Worm (Caenorhabditis elegans) whole organism, L4 larva: ENCODE data around the gene F14H3.12.

Experiments
- F44E2.7 ChIP-seq: fragments of 200-800 bp; sonication (Bioruptor generic); IDR thresholded peaks from 2 replicates; pipeline ENCODE4 v2.1.2; 2022; ENCODE audit warnings: missing genetic modification characterization, missing compliant biosample characterization
- Y48G9A.11 ChIP-seq: fragments of 200-800 bp; sonication (Bioruptor generic); IDR thresholded peaks from 2 replicates; pipeline ENCODE4 v1.3.6; 2022; ENCODE audit warnings: missing genetic modification reagents, missing genetic modification characterization, missing compliant biosample characterization
- Y75B8A.6 ChIP-seq: fragments of 200-800 bp; sonication (Bioruptor generic); IDR thresholded peaks from 2 replicates; pipeline ENCODE4 v1.3.6; 2022; ENCODE audit warnings: missing genetic modification reagents, missing genetic modification characterization, missing compliant biosample characterization
- aha-1 ChIP-seq: fragments of 150-350 bp; peaks from one replicate; lab custom pipeline; 2014; ENCODE audit warnings: missing biosample characterization, missing genetic modification characterization
- attf-4 ChIP-seq: sonication (generic microtip); optimal IDR thresholded peaks from 3 replicates; lab custom pipeline; 2017; ENCODE audit warnings: missing biosample characterization, missing genetic modification characterization
- ceh-62 ChIP-seq: sonication (generic microtip); optimal IDR thresholded peaks from 2 replicates; lab custom pipeline; 2017; ENCODE audit warnings: missing biosample characterization, missing genetic modification characterization
- ceh-82 ChIP-seq: sonication (generic microtip); optimal IDR thresholded peaks from 2 replicates; lab custom pipeline; 2017; ENCODE audit warnings: missing biosample characterization, missing genetic modification characterization
- ctbp-1 ChIP-seq: fragments of 200-800 bp; sonication (Bioruptor generic); IDR thresholded peaks from 2 replicates; pipeline ENCODE4 v1.3.6; 2022; ENCODE audit warnings: missing genetic modification reagents, missing genetic modification characterization, missing compliant biosample characterization
- daf-19 ChIP-seq: fragments of 200-800 bp; sonication (Bioruptor generic); conservative IDR thresholded peaks from 2 replicates; pipeline ENCODE4 v1.3.6; 2022; ENCODE audit warnings: missing genetic modification characterization, missing compliant biosample characterization
- dmd-8 ChIP-seq: fragments of 200-800 bp; sonication (Bioruptor generic); IDR thresholded peaks from 2 replicates; pipeline ENCODE4 v1.3.6; 2022; ENCODE audit warnings: missing genetic modification characterization, missing compliant biosample characterization
- dve-1 ChIP-seq: sonication (generic microtip); optimal IDR thresholded peaks from 2 replicates; lab custom pipeline; 2017; ENCODE audit warnings: antibody characterized with exemption, mild to moderate bottlenecking, missing genetic modification characterization, missing compliant biosample characterization; ENCODE audit not compliant: insufficient read depth
- fkh-10 ChIP-seq: fragments of 150-350 bp; optimal IDR thresholded peaks from 2 replicates; lab custom pipeline; 2014; ENCODE audit warnings: missing biosample characterization, missing genetic modification reagents, missing genetic modification characterization
- fos-1 ChIP-seq: fragments of 150-350 bp; optimal IDR thresholded peaks from 2 replicates; lab custom pipeline; 2014; ENCODE audit warnings: missing biosample characterization, missing genetic modification characterization
- gei-8 ChIP-seq: fragments of 200-800 bp; sonication (Bioruptor generic); optimal IDR thresholded peaks from 2 replicates; lab custom pipeline; 2018; ENCODE audit warnings: mild to moderate bottlenecking, missing genetic modification characterization, missing compliant biosample characterization
- hif-1 ChIP-seq, 2 experiments: sonication (generic microtip); optimal IDR thresholded peaks; 2 replicates each; lab custom pipeline; 2016 to 2017; ENCODE audit warnings: missing compliant biosample characterization in 2 of 2, missing genetic modification characterization in 2 of 2, missing genetic modification reagents in 2 of 2, missing genotype in 2 of 2, mild to moderate bottlenecking in 1 of 2
- hlh-11 ChIP-seq: fragments of 200-800 bp; sonication (Bioruptor generic); optimal IDR thresholded peaks from 2 replicates; lab custom pipeline; 2018; ENCODE audit warnings: mild to moderate bottlenecking, missing genetic modification characterization, missing compliant biosample characterization
- hlh-30 ChIP-seq: sonication (generic microtip); optimal IDR thresholded peaks from 2 replicates; lab custom pipeline; 2017; ENCODE audit warnings: antibody characterized with exemption, mild to moderate bottlenecking, missing genetic modification characterization, missing compliant biosample characterization; ENCODE audit not compliant: insufficient read depth
- hmg-1.1 ChIP-seq: fragments of 200-800 bp; sonication (Bioruptor generic); IDR thresholded peaks from 2 replicates; pipeline ENCODE4 v1.3.6; 2022; ENCODE audit warnings: missing genetic modification reagents, missing genetic modification characterization, missing compliant biosample characterization
- lin-13 ChIP-seq: fragments of 150-350 bp; optimal IDR thresholded peaks from 2 replicates; lab custom pipeline; 2014; ENCODE audit warnings: missing biosample characterization, missing genetic modification reagents, missing genetic modification characterization
- lin-15B ChIP-seq: fragments of 150-350 bp; sonication (generic microtip); optimal IDR thresholded peaks from 3 replicates; lab custom pipeline; 2014; ENCODE audit warnings: missing biosample characterization, missing genetic modification characterization
- lin-38 ChIP-seq: fragments of 200-800 bp; sonication (Bioruptor generic); IDR thresholded peaks from 2 replicates; pipeline ENCODE4 v1.3.6; 2022; ENCODE audit warnings: missing genetic modification reagents, missing genetic modification characterization, missing compliant biosample characterization
- lin-39 ChIP-seq: fragments of 150-350 bp; optimal IDR thresholded peaks from 2 replicates; lab custom pipeline; 2014; ENCODE audit warnings: missing biosample characterization, missing genetic modification reagents, missing genetic modification characterization
- mdt-29 ChIP-seq: fragments of 200-800 bp; sonication (Bioruptor generic); IDR thresholded peaks from 2 replicates; pipeline ENCODE4 v1.3.6; 2022; ENCODE audit warnings: missing genetic modification reagents, missing genetic modification characterization, missing compliant biosample characterization
- mxl-2 ChIP-seq: fragments of 200-800 bp; sonication (Bioruptor generic); conservative IDR thresholded peaks from 2 replicates; pipeline ENCODE4 v1.3.6; 2022; ENCODE audit warnings: missing genetic modification reagents, missing genetic modification characterization, missing compliant biosample characterization
- mxl-3 ChIP-seq: fragments of 200-800 bp; sonication (Bioruptor generic); optimal IDR thresholded peaks from 2 replicates; lab custom pipeline; 2018; ENCODE audit warnings: mild to moderate bottlenecking, missing genetic modification characterization, missing compliant biosample characterization
- nhr-111 ChIP-seq: fragments of 200-800 bp; sonication (Bioruptor generic); optimal IDR thresholded peaks from 2 replicates; lab custom pipeline; 2018; ENCODE audit warnings: mild to moderate bottlenecking, missing genetic modification characterization, missing compliant biosample characterization
- nhr-76 ChIP-seq: fragments of 150-350 bp; optimal IDR thresholded peaks from 2 replicates; lab custom pipeline; 2014; ENCODE audit warnings: missing biosample characterization, missing genetic modification characterization
- nhr-77 ChIP-seq: fragments of 150-350 bp; optimal IDR thresholded peaks from 2 replicates; lab custom pipeline; 2014; ENCODE audit warnings: missing biosample characterization, missing genetic modification characterization
- pha-4 ChIP-seq, 2 experiments: fragments of 150-350 bp in 1 of 2; fragments of 200-800 bp in 1 of 2; sonication (Bioruptor generic) in 1 of 2; IDR thresholded peaks in 1 of 2; optimal IDR thresholded peaks in 1 of 2; 2 replicates each; pipeline versions ENCODE4 v1.3.6 to Lab custom; 2014 to 2022; ENCODE audit warnings: missing genetic modification characterization in 2 of 2, missing genetic modification reagents in 2 of 2, missing biosample characterization in 1 of 2, missing compliant biosample characterization in 1 of 2
- pqm-1 ChIP-seq: sonication (generic microtip); optimal IDR thresholded peaks from 2 replicates; lab custom pipeline; 2017; ENCODE audit warnings: missing biosample characterization, missing genetic modification characterization
- rbr-2 ChIP-seq: sonication (generic microtip); optimal IDR thresholded peaks from 2 replicates; lab custom pipeline; 2016; ENCODE audit warnings: missing genotype, missing genetic modification characterization, missing compliant biosample characterization
- sdz-12 ChIP-seq: fragments of 200-800 bp; sonication (Bioruptor generic); optimal IDR thresholded peaks from 2 replicates; lab custom pipeline; 2018; ENCODE audit warnings: mild to moderate bottlenecking, missing genetic modification characterization, missing compliant biosample characterization
- skn-1 ChIP-seq: fragments of 150-350 bp; optimal IDR thresholded peaks from 2 replicates; lab custom pipeline; 2014; ENCODE audit warnings: missing biosample characterization, missing genetic modification characterization
- spr-3 ChIP-seq: fragments of 200-800 bp; sonication (Bioruptor generic); optimal IDR thresholded peaks from 2 replicates; lab custom pipeline; 2018; ENCODE audit warnings: mild to moderate bottlenecking, missing genetic modification characterization, missing compliant biosample characterization
- tra-1 ChIP-seq: fragments of 200-800 bp; sonication (Bioruptor generic); IDR thresholded peaks from 2 replicates; pipeline ENCODE4 v1.3.6; 2022; ENCODE audit warnings: missing genetic modification reagents, missing genetic modification characterization, missing compliant biosample characterization
- unc-62 ChIP-seq, 3 experiments: fragments of 150-350 bp in 1 of 3; sonication (generic microtip); optimal IDR thresholded peaks in 2 of 3; peaks in 1 of 3; 1 replicate in 1 of 3; 2 replicates in 2 of 3; lab custom pipeline; 2014 to 2017; ENCODE audit warnings: missing biosample characterization in 3 of 3, missing genetic modification characterization in 3 of 3, missing genetic modification reagents in 3 of 3, missing genotype in 1 of 3
- zfp-2 ChIP-seq: sonication (generic microtip); optimal IDR thresholded peaks from 2 replicates; lab custom pipeline; 2016; ENCODE audit warnings: mild to moderate bottlenecking, missing genetic modification characterization, missing compliant biosample characterization
- zip-11 ChIP-seq: fragments of 200-800 bp; sonication (Bioruptor generic); IDR thresholded peaks from 2 replicates; pipeline ENCODE4 v1.3.6; 2022; ENCODE audit warnings: missing genetic modification characterization, missing compliant biosample characterization
- zip-2 ChIP-seq: fragments of 150-350 bp; optimal IDR thresholded peaks from 2 replicates; lab custom pipeline; 2014; ENCODE audit warnings: missing biosample characterization, missing genetic modification characterization
- ztf-11 ChIP-seq: fragments of 150-350 bp; optimal IDR thresholded peaks from 2 replicates; lab custom pipeline; 2014; ENCODE audit warnings: missing biosample characterization, missing genetic modification characterization

F14H3.12 gene

DNA sequence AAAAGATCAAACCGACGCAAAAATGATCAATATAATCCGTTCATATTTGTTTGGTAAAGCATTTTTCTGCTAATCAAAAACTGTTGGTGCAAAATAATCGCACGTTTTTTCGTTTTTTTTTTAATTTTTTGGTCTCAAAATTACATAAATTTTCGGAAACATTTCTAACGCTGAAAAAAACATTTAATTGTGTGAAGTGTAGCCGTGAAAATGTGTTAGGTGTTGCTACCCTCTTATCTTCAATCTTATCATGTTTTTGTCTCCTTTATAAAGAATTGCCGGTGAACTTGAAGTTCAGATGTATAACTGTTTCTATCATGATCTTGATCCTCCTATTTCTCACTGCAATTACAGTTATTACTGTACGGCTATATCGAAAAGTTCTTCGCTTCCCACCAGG is 6.2 kb downstream of the F14H3.12 start, which contains the start of gene cyp-35D1 (continued):
- TF ChIP-seq F44E2.7 (GFP tag; lab: Robert Waterston, UW) (no peak), dmd-8 (no peak)

ce11 chrV:16062788-16063187 is 12.3 kb downstream of the F14H3.12 start, which contains the start of gene F14H3.14:
Gene F14H3.14 (minus strand): TSS chrV:16062888.
- no peak for TF ChIP-seq zfp-2 (tag; lab: Kevin White, UChicago)
- TF ChIP-seq rbr-2 (tag; lab: Kevin White, UChicago) = no peak
- TF ChIP-seq skn-1 (tag; lab: Kevin White, UChicago) = no peak
- TF ChIP-seq dve-1 (tag; lab: Kevin White, UChicago) = no peak
- TF ChIP-seq Y48G9A.11 = no peak
- TF ChIP-seq Y75B8A.6 (GFP tag; lab: Robert Waterston, UW) = no peak
- TF ChIP-seq unc-62 (GFP tag; optimal IDR thresholded peaks at IDR 0.05 in 1 of 2; lab: Kevin White, UChicago) = no peak
- TF ChIP-seq unc-62 (tag; optimal IDR thresholded peaks at IDR 0.05; lab: Kevin White, UChicago) = no peak
- no peak for TF ChIP-seq mdt-29
- TF ChIP-seq daf-19 (GFP tag; lab: Robert Waterston, UW) = no peak
- TF ChIP-seq aha-1 (tag; lab: Kevin White, UChicago) = no peak
- TF ChIP-seq sdz-12 (GFP tag; lab: Kevin White, UChicago) = no peak
- TF ChIP-seq pha-4 (GFP tag; IDR thresholded peaks at IDR 0.05; lab: Robert Waterston, UW) = no peak
- TF ChIP-seq pha-4 (tag; optimal IDR thresholded peaks at IDR 0.05; lab: Kevin White, UChicago) = no peak
- no peak for TF ChIP-seq lin-39 (tag; lab: Kevin White, UChicago)
- TF ChIP-seq pqm-1 (tag; lab: Kevin White, UChicago) = no peak
- no peak for TF ChIP-seq lin-15B
- TF ChIP-seq hmg-1.1 = no peak
- TF ChIP-seq ceh-62 (tag; lab: Kevin White, UChicago) = no peak
- no peak for TF ChIP-seq lin-13 (GFP tag; lab: Kevin White, UChicago)
- TF ChIP-seq gei-8 (GFP tag; lab: Kevin White, UChicago) = no peak
- no peak for TF ChIP-seq hif-1 (tag; optimal IDR thresholded peaks at IDR 0.05; lab: Kevin White, UChicago)

- TF ChIP-seq ceh-62 (tag; lab: Kevin White, UChicago) (no peak), aha-1 (tag; lab: Kevin White, UChicago) (peak; percentile 23)
- TF ChIP-seq, all 104 proteins: peak for 1
Measured at ce11 chrV:16061993-16062392, 13.1 kb downstream of the F14H3.12 start, which contains the start of gene fbxa-100. Gene fbxa-100 (minus strand): TSS chrV:16062093.

DNA sequence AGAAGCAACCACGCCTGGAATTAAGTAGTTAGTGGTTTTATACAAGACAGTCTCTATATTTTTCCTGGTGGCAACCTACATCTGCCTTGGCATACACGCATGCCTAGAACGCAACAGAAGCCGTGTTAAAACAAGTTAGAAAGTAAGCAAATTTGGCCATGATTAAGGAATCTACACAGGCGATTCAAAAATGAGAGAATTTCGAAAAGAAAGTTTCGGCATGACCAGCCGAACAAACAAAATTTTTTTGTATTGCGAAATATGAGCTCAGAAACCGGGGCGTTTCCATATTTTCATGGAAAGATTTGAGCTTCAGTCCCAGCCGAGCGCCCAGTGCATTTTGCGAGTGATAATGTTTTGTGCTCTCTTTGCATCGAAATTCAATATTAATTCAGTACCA is 15.0 kb downstream of the F14H3.12 start, which contains the start of gene F14H3.15:
Gene F14H3.15, minus strand, starts transcription at position 101 of the 400 bp plus-strand sequence.
- TF ChIP-seq ctbp-1 (GFP tag; lab: Robert Waterston, UW) = no peak
- TF ChIP-seq attf-4 = no peak
- TF ChIP-seq nhr-76 = no peak
- no peak for TF ChIP-seq hlh-30 (tag; lab: Kevin White, UChicago)
- no peak for TF ChIP-seq nhr-77 (tag; lab: Kevin White, UChicago)
- TF ChIP-seq mxl-3 (GFP tag; lab: Kevin White, UChicago) = no peak
- TF ChIP-seq zip-11 (GFP tag; lab: Robert Waterston, UW) = no peak

DNA sequence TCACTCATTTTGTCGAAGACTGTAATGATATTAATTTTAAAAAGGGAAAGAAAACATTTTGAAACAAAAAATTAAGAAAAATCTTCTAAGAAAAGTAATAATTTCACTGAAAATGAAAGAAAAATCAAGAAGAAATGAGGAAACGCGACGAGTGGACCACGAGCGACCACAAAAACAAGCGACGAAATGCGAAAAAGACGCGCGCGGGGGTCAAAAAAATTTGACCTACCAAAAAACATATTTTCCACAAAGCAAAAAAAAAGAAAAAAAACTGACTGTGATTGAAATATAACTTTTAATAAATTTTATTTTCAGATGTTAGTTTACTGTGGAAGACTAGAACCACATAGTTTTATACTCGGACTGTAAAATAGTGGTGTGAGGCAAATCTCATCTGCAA is 16.3 kb downstream of the F14H3.12 start, which contains the start of gene F14H3.6:
Gene F14H3.6, minus strand, starts transcription at position 22 of the 400 bp plus-strand sequence.
- no peak for TF ChIP-seq sdz-12 (GFP tag; lab: Kevin White, UChicago)
- TF ChIP-seq mxl-2 (GFP tag; lab: Robert Waterston, UW) = no peak
- TF ChIP-seq lin-15B = no peak
- TF ChIP-seq lin-38 = no peak
- TF ChIP-seq skn-1 (tag; lab: Kevin White, UChicago) = no peak
- TF ChIP-seq tra-1 (GFP tag; lab: Robert Waterston, UW) = no peak
- TF ChIP-seq ceh-82 (tag; lab: Kevin White, UChicago) = no peak
- TF ChIP-seq zfp-2 (tag; lab: Kevin White, UChicago) = no peak
- no peak for TF ChIP-seq nhr-111 (GFP tag; lab: Kevin White, UChicago)
- no peak for TF ChIP-seq ceh-62 (tag; lab: Kevin White, UChicago)
- TF ChIP-seq fos-1 (tag; lab: Kevin White, UChicago) = no peak
- TF ChIP-seq spr-3 (GFP tag; lab: Kevin White, UChicago) = no peak
- TF ChIP-seq zip-11 (GFP tag; lab: Robert Waterston, UW) = no peak
- no peak for TF ChIP-seq zip-2
- no peak for TF ChIP-seq pqm-1 (tag; lab: Kevin White, UChicago)
- no peak for TF ChIP-seq hlh-11 (tag; lab: Kevin White, UChicago)
- TF ChIP-seq ztf-11 = no peak
- TF ChIP-seq fkh-10 (GFP tag; lab: Kevin White, UChicago) = no peak
- TF ChIP-seq mxl-3 (GFP tag; lab: Kevin White, UChicago) = no peak
